Worm (Caenorhabditis elegans): ENCODE data around the gene pqn-18.

pqn-18 gene

ce11 chrX:12914209-12914608 is 6.6 kb downstream of the pqn-18 start (continued):
- TF ChIP-seq nhr-71 (tag; optimal IDR thresholded peaks at IDR 0.05): peak; percentile 72
- no peak for TF ChIP-seq mef-2 (tag; optimal IDR thresholded peaks at IDR 0.05)
- TF ChIP-seq mab-9 (GFP tag; IDR thresholded peaks at IDR 0.05): no peak
- TF ChIP-seq xbp-1 (tag; optimal IDR thresholded peaks at IDR 0.05): no peak
- peak; percentile 44 for TF ChIP-seq lir-3 (tag; optimal IDR thresholded peaks at IDR 0.05; ENCODE audit: poor library complexity)
- no peak for TF ChIP-seq ama-1 (optimal IDR thresholded peaks at IDR 0.05)
- TF ChIP-seq lin-15B (tag; optimal IDR thresholded peaks at IDR 0.05): no peak
- TF ChIP-seq sptf-1 (tag; optimal IDR thresholded peaks at IDR 0.05): no peak
- no peak for TF ChIP-seq ceh-8 (GFP tag; optimal IDR thresholded peaks at IDR 0.05)
- TF ChIP-seq unc-130 (tag; optimal IDR thresholded peaks at IDR 0.05): no peak
- no peak for TF ChIP-seq ztf-11 (tag; optimal IDR thresholded peaks at IDR 0.05)
- no peak for TF ChIP-seq jun-1 (tag; optimal IDR thresholded peaks at IDR 0.05)
- TF ChIP-seq dsc-1 (tag; optimal IDR thresholded peaks at IDR 0.05): no peak
- no peak for TF ChIP-seq tlp-1 (tag; optimal IDR thresholded peaks at IDR 0.05)
- TF ChIP-seq C04F5.9 (tag; optimal IDR thresholded peaks at IDR 0.05): no peak
- TF ChIP-seq zip-4 (GFP tag; optimal IDR thresholded peaks at IDR 0.05): no peak
- no peak for TF ChIP-seq ztf-4 (tag; optimal IDR thresholded peaks at IDR 0.05)
- no peak for TF ChIP-seq sup-37 (GFP tag; optimal IDR thresholded peaks at IDR 0.05)
- no peak for TF ChIP-seq efl-1 (optimal IDR thresholded peaks at IDR 0.05)
- TF ChIP-seq efl-1 (GFP tag; optimal IDR thresholded peaks at IDR 0.05 in 1 of 2): no peak
- TF ChIP-seq unc-86 (tag; optimal IDR thresholded peaks at IDR 0.05): no peak
- peak; percentile 10 for TF ChIP-seq swsn-7 (tag; optimal IDR thresholded peaks at IDR 0.05)
- TF ChIP-seq lsy-2 (tag; optimal IDR thresholded peaks at IDR 0.05): peak in 1 of 2 experiments; percentile 50
- no peak for TF ChIP-seq F16B12.6 (tag; optimal IDR thresholded peaks at IDR 0.05)
- TF ChIP-seq unc-98 (GFP tag; IDR thresholded peaks at IDR 0.05): no peak
- no peak for TF ChIP-seq nhr-11 (tag; optimal IDR thresholded peaks at IDR 0.05)
- TF ChIP-seq lin-14 (GFP tag; optimal IDR thresholded peaks at IDR 0.05): peak; percentile 64
- no peak for TF ChIP-seq ceh-90 (tag; optimal IDR thresholded peaks at IDR 0.05)
- no peak for TF ChIP-seq blmp-1 (tag; optimal IDR thresholded peaks at IDR 0.05)
- TF ChIP-seq fkh-10 (GFP tag; optimal IDR thresholded peaks at IDR 0.05): no peak
- peak; percentile 57 for TF ChIP-seq pax-3 (tag; optimal IDR thresholded peaks at IDR 0.05)
- no peak for TF ChIP-seq pag-3 (tag; optimal IDR thresholded peaks at IDR 0.05; ENCODE audit: borderline replicate concordance, insufficient read depth)
- TF ChIP-seq elt-3 (tag; optimal IDR thresholded peaks at IDR 0.05): no peak
- no peak for TF ChIP-seq snpc-4 (tag; optimal IDR thresholded peaks at IDR 0.05)
- TF ChIP-seq nhr-77 (tag; optimal IDR thresholded peaks at IDR 0.05): no peak
- no peak for TF ChIP-seq lin-39 (tag; optimal IDR thresholded peaks at IDR 0.05)
- TF ChIP-seq hpl-2 (GFP tag; optimal IDR thresholded peaks at IDR 0.05): no peak
- TF ChIP-seq hlh-17 (GFP tag; optimal IDR thresholded peaks at IDR 0.05; ENCODE audit: borderline replicate concordance): no peak
- no peak for TF ChIP-seq aly-2 (tag; optimal IDR thresholded peaks at IDR 0.05)
- TF ChIP-seq ceh-88 (GFP tag; IDR thresholded peaks at IDR 0.05): no peak
- TF ChIP-seq egl-13 (tag; optimal IDR thresholded peaks at IDR 0.05): peak; percentile 59
- no peak for TF ChIP-seq tbx-2 (tag; optimal IDR thresholded peaks at IDR 0.05)
- TF ChIP-seq nhr-237 (tag; optimal IDR thresholded peaks at IDR 0.05): no peak
- TF ChIP-seq mep-1 (tag; optimal IDR thresholded peaks at IDR 0.05): no peak
- TF ChIP-seq unc-62 (GFP tag; optimal IDR thresholded peaks at IDR 0.05): no peak
- TF ChIP-seq lin-35 (GFP tag; optimal IDR thresholded peaks at IDR 0.05): no peak
- TF ChIP-seq nhr-85 (tag): no peak
- TF ChIP-seq lin-13 (GFP tag; optimal IDR thresholded peaks at IDR 0.05): no peak
- no peak for TF ChIP-seq nhr-28 (tag; optimal IDR thresholded peaks at IDR 0.05)
- peak in 1 of 2 experiments; percentile 57 for TF ChIP-seq mdl-1 (tag; optimal IDR thresholded peaks at IDR 0.05)
- TF ChIP-seq nhr-76 (tag; optimal IDR thresholded peaks at IDR 0.05): no peak
- TF ChIP-seq pqm-1 (tag; optimal IDR thresholded peaks at IDR 0.05): no peak
- TF ChIP-seq efl-3 (GFP tag; optimal IDR thresholded peaks at IDR 0.05): no peak
- no peak for TF ChIP-seq nhr-84 (tag; optimal IDR thresholded peaks at IDR 0.05)
- TF ChIP-seq egl-27 (tag; optimal IDR thresholded peaks at IDR 0.05): no peak
